Worm (Caenorhabditis elegans) whole organism, mixed stage, embryonic: ENCODE results near the gene T25B9.1.
A peak's percentile ranks its signal among the peaks of the same experiment; 100 is the strongest.

ENCODE experiments used
- M03D4.4 ChIP-seq: sonication (generic microtip); optimal IDR thresholded peaks from 2 replicates; lab custom pipeline; 2017; ENCODE audit warnings: mild to moderate bottlenecking, missing genetic modification characterization, missing compliant biosample characterization
- bed-3 ChIP-seq: fragments of 200-800 bp; sonication (Bioruptor generic); optimal IDR thresholded peaks from 3 replicates; lab custom pipeline; 2018; ENCODE audit warnings: mild to moderate bottlenecking, missing genetic modification characterization, moderate library complexity, missing compliant biosample characterization
- ceh-43 ChIP-seq: fragments of 200-800 bp; sonication (Bioruptor generic); optimal IDR thresholded peaks from 2 replicates; lab custom pipeline; 2018; ENCODE audit warnings: mild to moderate bottlenecking, missing genetic modification characterization, moderate library complexity, missing compliant biosample characterization
- ceh-83 ChIP-seq: fragments of 200-800 bp; sonication (Bioruptor generic); optimal IDR thresholded peaks from 2 replicates; lab custom pipeline; 2018; ENCODE audit warnings: mild to moderate bottlenecking, missing genetic modification characterization, missing compliant biosample characterization
- ces-1 ChIP-seq: fragments of 150-350 bp; optimal IDR thresholded peaks from 2 replicates; lab custom pipeline; 2014; ENCODE audit warnings: missing biosample characterization, missing genetic modification reagents, missing genetic modification characterization
- cnd-1 ChIP-seq: fragments of 200-800 bp; sonication (Bioruptor generic); optimal IDR thresholded peaks from 2 replicates; lab custom pipeline; 2018; ENCODE audit warnings: mild to moderate bottlenecking, missing genetic modification characterization, missing compliant biosample characterization
- drap-1 ChIP-seq: fragments of 200-800 bp; sonication (Bioruptor generic); optimal IDR thresholded peaks from 3 replicates; lab custom pipeline; 2018; ENCODE audit warnings: mild to moderate bottlenecking, missing genetic modification characterization, missing compliant biosample characterization
- elt-1 ChIP-seq: sonication (generic microtip); optimal IDR thresholded peaks from 2 replicates; lab custom pipeline; 2017; ENCODE audit warnings: missing genetic modification characterization, mild to moderate bottlenecking, missing compliant biosample characterization, antibody characterized with exemption, moderate library complexity, borderline replicate concordance; ENCODE audit not compliant: insufficient read depth
- elt-3 ChIP-seq: fragments of 150-350 bp; optimal IDR thresholded peaks from 2 replicates; lab custom pipeline; 2014; ENCODE audit warnings: missing biosample characterization, missing genetic modification characterization
- flh-1 ChIP-seq: fragments of 200-800 bp; sonication (Bioruptor generic); optimal IDR thresholded peaks from 2 replicates; lab custom pipeline; 2018; ENCODE audit warnings: mild to moderate bottlenecking, missing genetic modification characterization, moderate library complexity, missing compliant biosample characterization
- ham-2 ChIP-seq: fragments of 200-800 bp; sonication (Bioruptor generic); optimal IDR thresholded peaks from 2 replicates; lab custom pipeline; 2018; ENCODE audit warnings: mild to moderate bottlenecking, missing genetic modification characterization, missing compliant biosample characterization
- lin-13 ChIP-seq: fragments of 150-350 bp; optimal IDR thresholded peaks from 2 replicates; lab custom pipeline; 2014; ENCODE audit warnings: missing biosample characterization, missing genetic modification characterization
- lin-32 ChIP-seq: fragments of 200-800 bp; sonication (Bioruptor generic); optimal IDR thresholded peaks from 2 replicates; lab custom pipeline; 2018; ENCODE audit warnings: mild to moderate bottlenecking, missing genetic modification characterization, missing compliant biosample characterization
- lsy-2 ChIP-seq: fragments of 150-350 bp; optimal IDR thresholded peaks from 2 replicates; lab custom pipeline; 2014; ENCODE audit warnings: missing biosample characterization, missing genetic modification characterization
- mab-5 ChIP-seq: fragments of 150-350 bp; optimal IDR thresholded peaks from 2 replicates; lab custom pipeline; 2014; ENCODE audit warnings: missing biosample characterization, missing genetic modification characterization
- mep-1 ChIP-seq: fragments of 150-350 bp; optimal IDR thresholded peaks from 2 replicates; lab custom pipeline; 2017; ENCODE audit warnings: missing biosample characterization, missing genetic modification reagents, missing genetic modification characterization, inconsistent platforms
- mls-2 ChIP-seq: sonication (generic microtip); optimal IDR thresholded peaks from 2 replicates; lab custom pipeline; 2016; ENCODE audit warnings: mild to moderate bottlenecking, missing genetic modification characterization, moderate library complexity, missing compliant biosample characterization
- nhr-2 ChIP-seq: fragments of 150-350 bp; optimal IDR thresholded peaks from 2 replicates; lab custom pipeline; 2014; ENCODE audit warnings: missing biosample characterization, missing genetic modification characterization
- nhr-237 ChIP-seq: fragments of 150-350 bp; optimal IDR thresholded peaks from 2 replicates; lab custom pipeline; 2014; ENCODE audit warnings: missing biosample characterization, missing genetic modification characterization
- nhr-28 ChIP-seq: fragments of 150-350 bp; optimal IDR thresholded peaks from 2 replicates; lab custom pipeline; 2014; ENCODE audit warnings: missing biosample characterization, missing genetic modification characterization
- nhr-76 ChIP-seq: sonication (generic microtip); optimal IDR thresholded peaks from 2 replicates; lab custom pipeline; 2017; ENCODE audit warnings: missing biosample characterization, missing genetic modification characterization
- pha-4 ChIP-seq: fragments of 150-350 bp; optimal IDR thresholded peaks from 2 replicates; lab custom pipeline; 2018; ENCODE audit warnings: missing biosample characterization, missing genetic modification reagents, missing genetic modification characterization
- sem-2 ChIP-seq: fragments of 200-800 bp; sonication (Bioruptor generic); optimal IDR thresholded peaks from 2 replicates; lab custom pipeline; 2018; ENCODE audit warnings: mild to moderate bottlenecking, missing genetic modification characterization, missing compliant biosample characterization
- snpc-4 ChIP-seq: fragments of 150-350 bp; optimal IDR thresholded peaks from 2 replicates; lab custom pipeline; 2014; ENCODE audit warnings: missing biosample characterization, missing genetic modification characterization
- sptf-1 ChIP-seq: sonication (generic microtip); optimal IDR thresholded peaks from 2 replicates; lab custom pipeline; 2017; ENCODE audit warnings: mild to moderate bottlenecking, missing genetic modification characterization, moderate library complexity, missing compliant biosample characterization
- unc-120 ChIP-seq: sonication (generic microtip); optimal IDR thresholded peaks from 2 replicates; lab custom pipeline; 2017; ENCODE audit warnings: missing genetic modification characterization, missing compliant biosample characterization; ENCODE audit not compliant: poor library complexity, severe bottlenecking
- unc-39 ChIP-seq: fragments of 150-350 bp; optimal IDR thresholded peaks from 2 replicates; lab custom pipeline; 2014; ENCODE audit warnings: missing biosample characterization, missing genetic modification characterization
- zip-8 ChIP-seq: fragments of 150-350 bp; optimal IDR thresholded peaks from 2 replicates; lab custom pipeline; 2014; ENCODE audit warnings: missing biosample characterization, missing genetic modification characterization
- ztf-11 ChIP-seq: fragments of 150-350 bp; optimal IDR thresholded peaks from 2 replicates; lab custom pipeline; 2014; ENCODE audit warnings: missing biosample characterization, missing genetic modification characterization

T25B9.1 gene

DNA sequence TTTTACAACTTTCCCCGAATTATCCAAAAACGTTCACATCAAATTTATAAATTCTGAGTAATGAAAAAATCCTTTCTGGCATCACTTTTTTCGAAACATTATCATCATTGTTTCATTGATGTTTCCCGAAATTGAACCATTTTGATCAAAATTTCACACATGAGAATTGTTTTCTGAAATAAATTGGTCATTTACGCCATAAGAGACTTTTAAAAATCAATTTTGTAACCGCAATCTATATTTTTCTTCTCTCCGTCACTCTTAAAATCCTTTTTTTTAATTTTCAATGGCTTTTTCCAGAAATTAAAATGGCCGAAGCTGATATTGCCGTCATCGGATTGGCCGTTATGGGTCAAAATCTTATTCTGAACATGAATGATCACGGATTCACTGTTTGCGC, 19.4 kb upstream of the T25B9.1 start, which contains the start of gene T25B9.9:
Gene T25B9.9 (plus strand): TSS at position 301 of the 400 bp plus-strand sequence.
- TF ChIP-seq ceh-43 (GFP tag; lab: Kevin White, UChicago) (no peak), lin-13 (tag; lab: Kevin White, UChicago) (no peak), flh-1 (GFP tag; lab: Kevin White, UChicago) (no peak), pha-4 (tag; lab: Kevin White, UChicago) (no peak), cnd-1 (no peak), ztf-11 (no peak), mls-2 (tag; lab: Kevin White, UChicago) (no peak), lsy-2 (tag; lab: Kevin White, UChicago) (no peak)

ce11 chrIV:10768146-10768636, 18.2 kb upstream of the T25B9.1 start, which contains the start of gene T25B9.8:
TSS of gene T25B9.8 (minus strand) at chrIV:10768196.
- no peak for TF ChIP-seq elt-3 (tag; lab: Kevin White, UChicago)
- TF ChIP-seq ces-1, result peak; percentile 44

- TF ChIP-seq ham-2 (GFP tag; lab: Kevin White, UChicago), result no peak
- TF ChIP-seq nhr-76 (tag; lab: Kevin White, UChicago), result no peak
- TF ChIP-seq ceh-83 (GFP tag; lab: Kevin White, UChicago), result no peak
- no peak for TF ChIP-seq nhr-2 (tag; lab: Kevin White, UChicago)
- no peak for TF ChIP-seq zip-8 (tag; lab: Kevin White, UChicago)
- no peak for TF ChIP-seq M03D4.4
- no peak for TF ChIP-seq bed-3 (GFP tag; lab: Kevin White, UChicago)
- TF ChIP-seq nhr-28 (tag; lab: Kevin White, UChicago), result no peak
- TF ChIP-seq nhr-237, result no peak
- no peak for TF ChIP-seq drap-1 (GFP tag; lab: Kevin White, UChicago)
- no peak for TF ChIP-seq sptf-1
Measured at ce11 chrIV:10766071-10766470, 16.1 kb upstream of the T25B9.1 start.

ce11 chrIV:10765053-10765452, 15.1 kb upstream of the T25B9.1 start, which contains the start of gene T25B9.12:
TSS of gene T25B9.12 (plus strand) at chrIV:10765353.
- no peak for TF ChIP-seq nhr-2 (tag; lab: Kevin White, UChicago)
- no peak for TF ChIP-seq unc-120 (tag; lab: Kevin White, UChicago)
- TF ChIP-seq bed-3 (GFP tag; lab: Kevin White, UChicago), result no peak
- no peak for TF ChIP-seq pha-4 (tag; lab: Kevin White, UChicago)
- TF ChIP-seq snpc-4, result no peak
- TF ChIP-seq nhr-28 (tag; lab: Kevin White, UChicago), result no peak
- no peak for TF ChIP-seq lin-13 (tag; lab: Kevin White, UChicago)
- TF ChIP-seq lin-32 (GFP tag; lab: Kevin White, UChicago), result no peak
- no peak for TF ChIP-seq drap-1 (GFP tag; lab: Kevin White, UChicago)
- TF ChIP-seq zip-8 (tag; lab: Kevin White, UChicago), result no peak
- TF ChIP-seq elt-3 (tag; lab: Kevin White, UChicago), result no peak
- TF ChIP-seq elt-1 (tag; lab: Kevin White, UChicago), result no peak
- no peak for TF ChIP-seq ces-1
- TF ChIP-seq nhr-237, result no peak
- TF ChIP-seq ztf-11, result no peak
- no peak for TF ChIP-seq mls-2 (tag; lab: Kevin White, UChicago)
- no peak for TF ChIP-seq mab-5

DNA sequence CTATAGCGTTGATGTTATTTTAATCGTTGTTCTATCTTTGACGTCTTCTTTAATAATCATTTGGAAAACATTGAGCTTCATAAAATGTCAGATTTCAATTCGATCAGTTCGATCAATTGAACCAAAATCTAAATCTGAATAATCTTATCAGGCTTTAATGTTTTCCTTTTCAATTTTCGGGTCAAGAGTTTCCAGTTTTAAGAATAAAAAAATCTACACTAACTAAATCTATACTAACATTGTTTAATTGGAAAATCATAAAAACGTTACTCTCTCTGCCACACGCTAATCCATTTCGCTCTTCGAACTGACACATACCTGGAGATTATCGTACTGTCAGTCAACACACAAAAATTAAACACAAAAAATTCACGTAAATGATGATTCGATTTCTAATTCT, 14.3 kb upstream of the T25B9.1 start, which contains the start of gene T25B9.11:
Gene T25B9.11 (plus strand): TSS at position 301 of the 400 bp plus-strand sequence.
- TF ChIP-seq drap-1 (GFP tag; lab: Kevin White, UChicago) (no peak), ceh-83 (GFP tag; lab: Kevin White, UChicago) (no peak), nhr-2 (tag; lab: Kevin White, UChicago) (no peak), nhr-237 (no peak), lin-13 (tag; lab: Kevin White, UChicago) (no peak), M03D4.4 (no peak), snpc-4 (no peak), elt-3 (tag; lab: Kevin White, UChicago) (no peak), sem-2 (no peak), mep-1 (tag; lab: Kevin White, UChicago) (no peak), elt-1 (tag; lab: Kevin White, UChicago) (no peak), lin-32 (GFP tag; lab: Kevin White, UChicago) (no peak), lsy-2 (tag; lab: Kevin White, UChicago) (no peak), unc-39 (no peak)
